Fruit fly (Drosophila melanogaster): ENCODE results near the gene Lsp1beta.
A peak's percentile ranks its signal among the peaks of the same experiment; 100 is the strongest.

The Lsp1beta gene

dm6 chr2L:871419-871846 lies 26.9 kb upstream of the Lsp1beta start (continued):
- TF ChIP-seq CG8388 (GFP tag; optimal IDR thresholded peaks at IDR 0.05) (peak; percentile 22), CG3847 (GFP tag; IDR thresholded peaks at IDR 0.05) (peak; percentile 73), NfI (GFP tag; optimal IDR thresholded peaks at IDR 0.05) (peak; percentile 14), grn (GFP tag; optimal IDR thresholded peaks at IDR 0.05) (no peak), rib (GFP tag; IDR thresholded peaks at IDR 0.05) (no peak), wdn (GFP tag; IDR thresholded peaks at IDR 0.05) (no peak), CG13624 (GFP tag; optimal IDR thresholded peaks at IDR 0.05) (peak; percentile 4), cg (GFP tag; optimal IDR thresholded peaks at IDR 0.05) (peak; percentile 95), br (optimal IDR thresholded peaks at IDR 0.05) (no peak), CG10565 (GFP tag; optimal IDR thresholded peaks at IDR 0.05) (no peak), Ets65A (GFP tag) (peak; percentile 87), CG3838 (GFP tag; optimal IDR thresholded peaks at IDR 0.05) (no peak), CG15696 (tag; optimal IDR thresholded peaks at IDR 0.05) (no peak), CG4282 (GFP tag; optimal IDR thresholded peaks at IDR 0.05) (no peak), CG32532 (GFP tag; IDR thresholded peaks at IDR 0.05) (peak; percentile 48; the same call in 1 of the 2 replicates), CG12236 (GFP tag; optimal IDR thresholded peaks at IDR 0.05) (no peak), CG31441 (GFP tag; IDR thresholded peaks at IDR 0.05) (no peak), MESR4 (GFP tag; optimal IDR thresholded peaks at IDR 0.05) (peak; percentile 51), CG6689 (GFP tag; IDR thresholded peaks at IDR 0.05) (peak; percentile 43), CG4854 (GFP tag; optimal IDR thresholded peaks at IDR 0.05) (no peak), CG9797 (GFP tag; optimal IDR thresholded peaks at IDR 0.05) (peak; percentile 76), CG3163 (GFP tag; optimal IDR thresholded peaks at IDR 0.05) (peak; percentile 36), twi (tag; optimal IDR thresholded peaks at IDR 0.05) (no peak), yki (optimal IDR thresholded peaks at IDR 0.05) (no peak), ttk (GFP tag; IDR thresholded peaks at IDR 0.05) (no peak), Myb (GFP tag; optimal IDR thresholded peaks at IDR 0.05) (peak; percentile 38), CG6854 (GFP tag; optimal IDR thresholded peaks at IDR 0.05) (no peak), gem (tag; optimal IDR thresholded peaks at IDR 0.05) (no peak), dmrt99B (tag; optimal IDR thresholded peaks at IDR 0.05) (no peak), gro (GFP tag; optimal IDR thresholded peaks at IDR 0.05) (no peak), CG17186 (GFP tag; optimal IDR thresholded peaks at IDR 0.05) (peak; percentile 74), tna (GFP tag; IDR thresholded peaks at IDR 0.05; ENCODE audit: partially characterized antibody) (no peak), CG12942 (GFP tag; optimal IDR thresholded peaks at IDR 0.05) (no peak), hb (GFP tag; IDR thresholded peaks at IDR 0.05; ENCODE audit: partially characterized antibody) (no peak), exex (tag; optimal IDR thresholded peaks at IDR 0.05) (no peak), row (GFP tag; IDR thresholded peaks at IDR 0.05) (peak; percentile 8; the same call in 1 of the 3 replicates), NC2α (GFP tag; optimal IDR thresholded peaks at IDR 0.05) (no peak), ara (GFP tag; IDR thresholded peaks at IDR 0.05) (no peak), Sox100B (GFP tag; optimal IDR thresholded peaks at IDR 0.05) (no peak), Xbp1 (GFP tag; optimal IDR thresholded peaks at IDR 0.05) (peak; percentile 6), CG3065 (GFP tag; optimal IDR thresholded peaks at IDR 0.05) (peak; percentile 1), slp2 (GFP tag; optimal IDR thresholded peaks at IDR 0.05) (no peak), Doc2 (GFP tag; IDR thresholded peaks at IDR 0.05) (no peak), vnd (GFP tag; IDR thresholded peaks at IDR 0.05; ENCODE audit: partially characterized antibody) (no peak), CG9437 (GFP tag; optimal IDR thresholded peaks at IDR 0.05) (no peak), Dip3 (GFP tag; optimal IDR thresholded peaks at IDR 0.05) (peak; percentile 36), dpn (GFP tag; optimal IDR thresholded peaks at IDR 0.05) (peak in 1 of 2 experiments; percentile 14), CG11456 (GFP tag; IDR thresholded peaks at IDR 0.05) (0 out of 3 replicates have a peak, but pooled peaks have one; percentile 27), Fer1 (GFP tag; optimal IDR thresholded peaks at IDR 0.05) (peak; percentile 43), CG30431 (GFP tag; optimal IDR thresholded peaks at IDR 0.05) (no peak), sd (tag; optimal IDR thresholded peaks at IDR 0.05) (peak; percentile 68), CG10274 (GFP tag; optimal IDR thresholded peaks at IDR 0.05) (no peak), CG3726 (GFP tag; IDR thresholded peaks at IDR 0.05) (no peak)

Measured in whole organism, embryonic.